Worm (Caenorhabditis elegans): ENCODE measurements around the gene C18E9.5.

DNA sequence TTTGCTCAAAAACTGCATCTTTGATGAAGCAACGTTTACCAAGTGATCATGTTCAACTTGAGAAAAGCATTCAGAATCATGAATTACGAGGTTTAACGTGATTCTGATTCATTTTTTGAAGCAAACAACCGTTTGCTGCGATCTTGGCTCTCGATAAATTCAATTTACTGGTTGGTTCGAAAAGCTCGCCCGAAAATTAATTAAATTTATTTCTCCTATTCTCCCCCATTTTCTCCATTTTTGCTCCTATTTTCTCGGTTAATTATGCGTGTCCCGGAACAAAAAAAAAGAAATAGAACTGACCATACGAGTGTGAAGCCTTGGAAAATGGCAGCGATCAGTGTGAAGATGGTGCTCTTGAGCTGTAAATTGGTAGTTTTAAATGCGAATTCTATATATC is 12.9 kb upstream of the C18E9.5 start:
- no peak for TF ChIP-seq ama-1 (optimal IDR thresholded peaks at IDR 0.05)
- TF ChIP-seq pqm-1 (tag; optimal IDR thresholded peaks at IDR 0.05): no peak
